Fruit fly (Drosophila melanogaster): ENCODE measurements around the gene Sf3b6.

The Sf3b6 gene

DNA sequence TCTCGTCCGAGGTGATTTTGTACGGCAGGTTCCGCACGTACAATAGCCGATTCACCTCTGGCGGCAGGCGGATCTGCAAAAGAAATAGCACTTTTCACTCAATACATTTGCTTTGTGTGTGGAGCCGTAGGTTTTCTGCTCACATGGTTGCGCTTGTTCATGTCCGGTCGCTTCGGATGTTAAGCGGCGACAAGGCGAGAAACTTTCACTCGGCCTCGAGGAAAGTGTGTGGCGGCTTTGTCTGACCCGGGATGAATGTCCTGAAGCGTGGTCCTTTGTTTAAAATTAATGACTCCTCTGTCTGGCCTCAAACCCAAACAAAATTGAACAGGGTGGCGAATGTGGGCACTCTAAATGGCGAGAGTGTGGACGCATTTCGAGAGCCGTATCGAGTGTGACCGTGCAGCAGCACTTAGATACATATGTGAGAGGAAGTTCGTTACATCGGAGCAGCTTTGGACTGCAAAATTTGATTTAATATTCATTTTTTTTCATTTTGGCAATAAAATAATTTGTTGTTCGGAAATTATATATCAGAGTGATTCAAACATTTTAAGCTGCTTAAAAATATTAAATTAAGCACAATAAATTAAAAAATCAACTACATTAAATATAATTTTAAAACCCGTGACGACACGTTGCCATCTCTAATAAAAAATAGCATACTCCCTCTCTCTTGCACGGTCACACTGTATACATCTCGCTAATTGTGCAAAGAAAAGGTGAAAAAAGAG lies at the start of gene Sf3b6, which contains the start of gene Tnpo:
TSS of gene Sf3b6 (minus strand) at position 358 of the 734 bp plus-strand sequence.
TSS of gene Tnpo (plus strand) at position 659 of the 734 bp plus-strand sequence.
- TF ChIP-seq Snoo (tag; optimal IDR thresholded peaks at IDR 0.05): peak; percentile 76
- TF ChIP-seq CG14655 (GFP tag; optimal IDR thresholded peaks at IDR 0.05): no peak
- peak; percentile 83 for TF ChIP-seq CG15710 (tag; optimal IDR thresholded peaks at IDR 0.05)
- peak; percentile 58; the same call in 1 of the 2 replicates for TF ChIP-seq CG32121 (GFP tag; IDR thresholded peaks at IDR 0.05)
- TF ChIP-seq CG4496 (GFP tag; IDR thresholded peaks at IDR 0.05): peak; percentile 60; the same call in 2 of the 3 replicates
- peak; percentile 64 for TF ChIP-seq rn (GFP tag; IDR thresholded peaks at IDR 0.05)
- no peak for TF ChIP-seq Pif1B (GFP tag; optimal IDR thresholded peaks at IDR 0.05)
- peak; percentile 81 for TF ChIP-seq EcR (GFP tag; optimal IDR thresholded peaks at IDR 0.05)
- TF ChIP-seq CG17806 (tag; optimal IDR thresholded peaks at IDR 0.05): peak; percentile 52
- TF ChIP-seq CG34367 (tag; optimal IDR thresholded peaks at IDR 0.05): peak; percentile 57
- TF ChIP-seq CG10348 (GFP tag; IDR thresholded peaks at IDR 0.05): 0 out of 2 replicates have a peak, but pooled peaks have one; percentile 19
- no peak for TF ChIP-seq CG8159 (tag; optimal IDR thresholded peaks at IDR 0.05)
- TF ChIP-seq fd96Ca (GFP tag; IDR thresholded peaks at IDR 0.05): peak; percentile 54; the same call in 2 of the 3 replicates
- no peak for TF ChIP-seq CG13204 (GFP tag; optimal IDR thresholded peaks at IDR 0.05)
- peak; percentile 73 for TF ChIP-seq CG9948 (tag; optimal IDR thresholded peaks at IDR 0.05)

DNA sequence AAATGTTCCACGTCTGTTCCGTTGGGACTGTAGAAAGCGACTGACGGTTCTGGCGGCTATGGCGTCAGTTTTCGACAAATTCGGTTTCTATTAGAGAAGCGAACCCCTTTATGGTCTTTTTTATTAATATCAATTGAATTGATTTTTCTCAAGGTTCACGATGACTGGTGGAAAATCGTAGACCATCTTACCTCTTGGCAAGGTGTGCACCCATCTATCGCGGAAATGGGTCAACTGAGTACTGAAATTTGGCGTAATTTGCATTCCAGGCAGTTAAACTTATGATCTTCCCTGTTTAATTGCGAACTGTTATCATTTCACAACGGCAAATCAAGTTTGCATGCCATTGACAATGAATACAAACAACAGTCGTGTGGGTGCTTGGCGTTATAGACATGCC lies 47.0 kb upstream of the Sf3b6 start, which contains the start of gene CG10226:
TSS of gene CG10226 (minus strand) at position 101 of the 400 bp plus-strand sequence.
- TF ChIP-seq CG34367 (tag; optimal IDR thresholded peaks at IDR 0.05): no peak
- TF ChIP-seq Ets98B (GFP tag; IDR thresholded peaks at IDR 0.05): no peak
- TF ChIP-seq CG14655 (GFP tag; optimal IDR thresholded peaks at IDR 0.05): no peak
- no peak for TF ChIP-seq CG9948 (tag; optimal IDR thresholded peaks at IDR 0.05)
- TF ChIP-seq gl (tag; optimal IDR thresholded peaks at IDR 0.05): no peak
- no peak for TF ChIP-seq CG17806 (tag; optimal IDR thresholded peaks at IDR 0.05)
- TF ChIP-seq CG4496 (GFP tag; IDR thresholded peaks at IDR 0.05): no peak
- TF ChIP-seq D1 (tag; optimal IDR thresholded peaks at IDR 0.05): no peak
- TF ChIP-seq EcR (GFP tag; optimal IDR thresholded peaks at IDR 0.05): no peak
- TF ChIP-seq CG8301 (tag; optimal IDR thresholded peaks at IDR 0.05): no peak
- no peak for TF ChIP-seq CG12605 (GFP tag; IDR thresholded peaks at IDR 0.05)
- TF ChIP-seq Snoo (tag; optimal IDR thresholded peaks at IDR 0.05): no peak
- no peak for TF ChIP-seq fd96Ca (GFP tag; IDR thresholded peaks at IDR 0.05)
- no peak for TF ChIP-seq CG13204 (GFP tag; optimal IDR thresholded peaks at IDR 0.05)
- TF ChIP-seq CG10348 (GFP tag; IDR thresholded peaks at IDR 0.05): no peak
- no peak for TF ChIP-seq rn (GFP tag; IDR thresholded peaks at IDR 0.05)
- no peak for TF ChIP-seq Pif1A (GFP tag; optimal IDR thresholded peaks at IDR 0.05)
- TF ChIP-seq CG15710 (tag; optimal IDR thresholded peaks at IDR 0.05): no peak
- no peak for TF ChIP-seq Pif1B (GFP tag; optimal IDR thresholded peaks at IDR 0.05)

DNA sequence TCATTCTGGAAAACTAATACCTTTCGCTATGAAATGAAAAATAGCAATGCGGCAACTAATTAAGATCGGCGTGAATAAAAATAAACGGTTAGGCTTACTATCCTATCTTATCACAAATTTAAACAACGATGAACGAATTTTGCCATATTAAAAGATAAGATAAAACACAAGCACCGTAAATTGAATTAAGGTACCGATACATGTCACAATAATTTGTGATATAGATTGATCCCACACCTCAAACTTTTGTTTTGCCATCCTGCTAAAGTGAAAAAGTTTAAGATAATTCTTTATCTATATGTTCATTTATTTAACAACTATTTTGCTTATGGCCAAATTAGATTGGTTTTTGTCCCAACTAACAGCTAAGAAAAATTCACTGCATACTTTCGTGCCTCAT lies 41.1 kb upstream of the Sf3b6 start, which contains the start of gene CG42714:
TSS of gene CG42714 (minus strand) at position 22 of the 400 bp plus-strand sequence.
- TF ChIP-seq CG8159 (tag; optimal IDR thresholded peaks at IDR 0.05): no peak

DNA sequence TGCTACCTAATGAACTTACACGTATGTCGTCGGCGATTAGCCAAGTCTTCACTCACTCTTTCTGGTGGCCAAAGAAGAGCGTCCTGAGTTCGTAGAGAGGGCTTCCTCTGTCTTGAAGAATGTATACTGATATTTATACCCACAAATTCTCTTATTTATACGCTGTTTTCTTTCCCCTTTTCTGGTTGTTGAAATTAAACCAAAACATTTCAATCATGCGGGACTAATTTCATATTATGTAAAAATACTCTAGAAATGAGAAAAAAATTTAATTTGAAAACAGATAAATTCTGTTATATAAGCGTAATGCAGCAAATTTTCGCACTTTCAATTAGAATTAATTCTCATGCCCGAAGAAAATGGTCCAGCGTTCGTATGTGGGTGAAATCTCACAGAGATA lies 40.3 kb upstream of the Sf3b6 start, which contains the start of gene BG642312:
TSS of gene BG642312 (minus strand) at position 101 of the 400 bp plus-strand sequence.
- TF ChIP-seq CG34367 (tag; optimal IDR thresholded peaks at IDR 0.05): no peak
- TF ChIP-seq CG17806 (tag; optimal IDR thresholded peaks at IDR 0.05): no peak
- no peak for TF ChIP-seq CG4496 (GFP tag; IDR thresholded peaks at IDR 0.05)
- TF ChIP-seq rn (GFP tag; IDR thresholded peaks at IDR 0.05): no peak
- TF ChIP-seq CG32121 (GFP tag; IDR thresholded peaks at IDR 0.05): no peak
- TF ChIP-seq Snoo (tag; optimal IDR thresholded peaks at IDR 0.05): no peak
- TF ChIP-seq Ets98B (GFP tag; IDR thresholded peaks at IDR 0.05): no peak
- TF ChIP-seq CG12605 (GFP tag; IDR thresholded peaks at IDR 0.05): no peak
- no peak for TF ChIP-seq CG8301 (tag; optimal IDR thresholded peaks at IDR 0.05)
- TF ChIP-seq D1 (tag; optimal IDR thresholded peaks at IDR 0.05): no peak
- TF ChIP-seq CG10348 (GFP tag; IDR thresholded peaks at IDR 0.05): no peak
- no peak for TF ChIP-seq fd96Ca (GFP tag; IDR thresholded peaks at IDR 0.05)
- no peak for TF ChIP-seq CG15710 (tag; optimal IDR thresholded peaks at IDR 0.05)
- no peak for TF ChIP-seq CG8159 (tag; optimal IDR thresholded peaks at IDR 0.05)
- no peak for TF ChIP-seq EcR (GFP tag; optimal IDR thresholded peaks at IDR 0.05)
- TF ChIP-seq CG14655 (GFP tag; optimal IDR thresholded peaks at IDR 0.05): no peak

DNA sequence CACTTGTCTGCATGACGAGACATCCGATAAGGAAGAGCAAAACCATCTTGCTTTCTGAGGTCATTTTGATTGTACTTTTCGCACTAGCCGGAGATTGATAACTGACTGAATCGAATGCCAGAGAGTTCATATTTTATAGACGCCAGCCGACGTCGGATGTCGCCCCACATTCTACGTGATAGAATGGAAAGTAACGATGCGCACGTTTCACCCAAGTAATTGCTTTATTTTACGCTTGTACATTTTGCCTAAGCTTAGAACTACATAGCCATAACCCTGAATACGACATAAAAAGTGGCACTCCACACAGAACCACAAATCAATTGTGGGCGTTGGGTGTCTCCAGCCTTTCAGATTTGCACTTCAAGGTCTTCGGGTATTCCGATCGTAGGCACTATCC lies 39.3 kb upstream of the Sf3b6 start, which contains the start of gene CG13299:
TSS of gene CG13299 (minus strand) at position 101 of the 400 bp plus-strand sequence.
- TF ChIP-seq fd96Ca (GFP tag; IDR thresholded peaks at IDR 0.05): no peak
- TF ChIP-seq CG9948 (tag; optimal IDR thresholded peaks at IDR 0.05): no peak
- no peak for TF ChIP-seq gl (tag; optimal IDR thresholded peaks at IDR 0.05)
- TF ChIP-seq CG17806 (tag; optimal IDR thresholded peaks at IDR 0.05): no peak
- TF ChIP-seq CG14655 (GFP tag; optimal IDR thresholded peaks at IDR 0.05): no peak
- no peak for TF ChIP-seq D1 (tag; optimal IDR thresholded peaks at IDR 0.05)
- no peak for TF ChIP-seq Pif1B (GFP tag; optimal IDR thresholded peaks at IDR 0.05)
- TF ChIP-seq CG12605 (GFP tag; IDR thresholded peaks at IDR 0.05): no peak
- TF ChIP-seq Pif1A (GFP tag; optimal IDR thresholded peaks at IDR 0.05): no peak
- no peak for TF ChIP-seq CG8301 (tag; optimal IDR thresholded peaks at IDR 0.05)
- no peak for TF ChIP-seq CG34367 (tag; optimal IDR thresholded peaks at IDR 0.05)
- no peak for TF ChIP-seq CG15710 (tag; optimal IDR thresholded peaks at IDR 0.05)
- no peak for TF ChIP-seq EcR (GFP tag; optimal IDR thresholded peaks at IDR 0.05)
- TF ChIP-seq CG10348 (GFP tag; IDR thresholded peaks at IDR 0.05): no peak
- no peak for TF ChIP-seq rn (GFP tag; IDR thresholded peaks at IDR 0.05)
- TF ChIP-seq Snoo (tag; optimal IDR thresholded peaks at IDR 0.05): no peak
- TF ChIP-seq CG8159 (tag; optimal IDR thresholded peaks at IDR 0.05): no peak
- TF ChIP-seq Ets98B (GFP tag; IDR thresholded peaks at IDR 0.05): no peak
- no peak for TF ChIP-seq CG32121 (GFP tag; IDR thresholded peaks at IDR 0.05)

All from whole organism, pupa.